Worm (Caenorhabditis elegans): ENCODE results near the gene pal-1.

ce11 chrIII:4856109-4856508 lies 46.7 kb upstream of the pal-1 start, which contains the start of gene C35D10.7:
- TF ChIP-seq nhr-76 (tag; optimal IDR thresholded peaks at IDR 0.05) (no peak), elt-2 (tag; optimal IDR thresholded peaks at IDR 0.05) (no peak), unc-39 (tag; optimal IDR thresholded peaks at IDR 0.05) (no peak), elt-3 (tag; optimal IDR thresholded peaks at IDR 0.05) (no peak), nhr-12 (tag; optimal IDR thresholded peaks at IDR 0.05) (no peak), unc-62 (GFP tag; optimal IDR thresholded peaks at IDR 0.05) (no peak)
